Comparison of ENCODE assay signal across 8 worm cellular contexts in genomic region chrV:14185438-14185837, ce11.
TF ChIP-seq lines count a peak whose summit lies in the region.

Gene trm-1 (minus strand): TSS chrV:14185612.
Gene ints-2 (plus strand): TSS chrV:14185686.

TF ChIP-seq in whole organism, L1 larva, 84 proteins besides CTCF, POLR2A, EP300 and RAD21 (continues in another document):
- TF ChIP-seq elt-2 (tag; optimal IDR thresholded peaks at IDR 0.05; lab: Kevin White, UChicago) (no peak), dpl-1 (GFP tag; optimal IDR thresholded peaks at IDR 0.05; lab: Kevin White, UChicago) (peak; percentile 37 to 76 (median 74)), vab-15 (tag; optimal IDR thresholded peaks at IDR 0.05; lab: Kevin White, UChicago) (peak; percentile 50), mdl-1 (tag; optimal IDR thresholded peaks at IDR 0.05; lab: Kevin White, UChicago) (peak in 1 of 2 experiments; percentile 28), nhr-47 (tag; optimal IDR thresholded peaks at IDR 0.05; lab: Kevin White, UChicago) (peak; percentile 81), nhr-77 (tag; optimal IDR thresholded peaks at IDR 0.05; lab: Kevin White, UChicago) (peak; percentile 33), nhr-85 (tag; lab: Kevin White, UChicago) (peak; percentile 86), mep-1 (tag; optimal IDR thresholded peaks at IDR 0.05; lab: Kevin White, UChicago) (peak; percentile 83), snpc-4 (tag; optimal IDR thresholded peaks at IDR 0.05; lab: Kevin White, UChicago) (peak; percentile 54), ces-1 (GFP tag; optimal IDR thresholded peaks at IDR 0.05; lab: Kevin White, UChicago) (no peak), sptf-1 (tag; optimal IDR thresholded peaks at IDR 0.05; lab: Kevin White, UChicago) (no peak), egl-27 (tag; optimal IDR thresholded peaks at IDR 0.05; lab: Kevin White, UChicago) (no peak)

TF ChIP-seq in whole organism, L2 larva, 48 proteins besides CTCF, POLR2A, EP300 and RAD21 (continues in another document):
- TF ChIP-seq lin-13 (GFP tag; optimal IDR thresholded peaks at IDR 0.05; lab: Kevin White, UChicago) (peak; percentile 56), fos-1 (tag; optimal IDR thresholded peaks at IDR 0.05; lab: Kevin White, UChicago) (peak; percentile 30), egl-27 (tag; optimal IDR thresholded peaks at IDR 0.05; lab: Kevin White, UChicago) (peak; percentile 65), nhr-12 (tag; optimal IDR thresholded peaks at IDR 0.05; lab: Kevin White, UChicago) (no peak), ceh-82 (tag; optimal IDR thresholded peaks at IDR 0.05; lab: Kevin White, UChicago) (no peak), F13H6.1 (tag; optimal IDR thresholded peaks at IDR 0.05; lab: Kevin White, UChicago) (peak; percentile 45), lsy-2 (tag; optimal IDR thresholded peaks at IDR 0.05; lab: Kevin White, UChicago) (peak; percentile 60 to 80), nhr-21 (tag; optimal IDR thresholded peaks at IDR 0.05; lab: Kevin White, UChicago) (no peak), ztf-11 (tag; optimal IDR thresholded peaks at IDR 0.05; lab: Kevin White, UChicago) (no peak), unc-39 (tag; optimal IDR thresholded peaks at IDR 0.05; lab: Kevin White, UChicago) (no peak), unc-55 (GFP tag; optimal IDR thresholded peaks at IDR 0.05; lab: Kevin White, UChicago) (peak; percentile 82), nhr-23 (tag; optimal IDR thresholded peaks at IDR 0.05; lab: Kevin White, UChicago) (no peak)

TF ChIP-seq in whole organism, L3 larva, 47 proteins besides CTCF, POLR2A, EP300 and RAD21 (continues in another document):
- no peak for TF ChIP-seq elt-3 (tag; optimal IDR thresholded peaks at IDR 0.05; lab: Kevin White, UChicago)
- no peak for TF ChIP-seq sea-2 (GFP tag; optimal IDR thresholded peaks at IDR 0.05; lab: Kevin White, UChicago)
- TF ChIP-seq tbx-2 (tag; optimal IDR thresholded peaks at IDR 0.05; lab: Kevin White, UChicago), result no peak
- TF ChIP-seq lin-39 (tag; optimal IDR thresholded peaks at IDR 0.05; lab: Kevin White, UChicago), result peak; percentile 66
- no peak for TF ChIP-seq ztf-11 (tag; optimal IDR thresholded peaks at IDR 0.05; lab: Kevin White, UChicago)
- no peak for TF ChIP-seq ztf-4 (tag; optimal IDR thresholded peaks at IDR 0.05; lab: Kevin White, UChicago)
- TF ChIP-seq nhr-11 (tag; optimal IDR thresholded peaks at IDR 0.05; lab: Kevin White, UChicago), result no peak
- TF ChIP-seq nhr-43 (tag; optimal IDR thresholded peaks at IDR 0.05; lab: Kevin White, UChicago; ENCODE audit: poor library complexity, severe bottlenecking), result peak; percentile 54
- TF ChIP-seq aly-2 (tag; optimal IDR thresholded peaks at IDR 0.05; lab: Kevin White, UChicago), result no peak
- TF ChIP-seq nhr-67 (tag; optimal IDR thresholded peaks at IDR 0.05; lab: Kevin White, UChicago), result no peak
- no peak for TF ChIP-seq ceh-16 (tag; optimal IDR thresholded peaks at IDR 0.05; lab: Kevin White, UChicago)
- TF ChIP-seq ceh-28 (tag; optimal IDR thresholded peaks at IDR 0.05; lab: Kevin White, UChicago), result peak; percentile 2

TF ChIP-seq in whole organism, L4 larva, 104 proteins besides CTCF, POLR2A, EP300 and RAD21 (continues in another document):
- TF ChIP-seq daf-12 (tag; optimal IDR thresholded peaks at IDR 0.05; lab: Kevin White, UChicago) (no peak), tag-97 (GFP tag; IDR thresholded peaks at IDR 0.05; lab: Robert Waterston, UW) (no peak), duxl-1 (tag; optimal IDR thresholded peaks at IDR 0.05; lab: Kevin White, UChicago; ENCODE audit: poor library complexity) (no peak), ceh-62 (tag; optimal IDR thresholded peaks at IDR 0.05; lab: Kevin White, UChicago) (no peak), egl-43 (GFP tag; IDR thresholded peaks at IDR 0.05; lab: Robert Waterston, UW) (no peak), cey-2 (tag; optimal IDR thresholded peaks at IDR 0.05; lab: Kevin White, UChicago; ENCODE audit: borderline replicate concordance, insufficient read depth) (no peak), zip-11 (GFP tag; IDR thresholded peaks at IDR 0.05; lab: Robert Waterston, UW) (no peak), php-3 (GFP tag; IDR thresholded peaks at IDR 0.05; lab: Robert Waterston, UW) (no peak), Y105C5A.15 (GFP tag; IDR thresholded peaks at IDR 0.05; lab: Robert Waterston, UW) (no peak), lsy-2 (tag; optimal IDR thresholded peaks at IDR 0.05; lab: Kevin White, UChicago) (peak in 1 of 2 experiments; percentile 77), aha-1 (tag; lab: Kevin White, UChicago) (no peak), arid-1 (GFP tag; conservative IDR thresholded peaks at IDR 0.05; lab: Robert Waterston, UW) (no peak)

TF ChIP-seq in whole organism, late embryonic, 69 proteins besides CTCF, POLR2A, EP300 and RAD21:
- TF ChIP-seq ceh-34 (tag; optimal IDR thresholded peaks at IDR 0.05; lab: Kevin White, UChicago) (no peak), pha-4 (tag; optimal IDR thresholded peaks at IDR 0.05; lab: Kevin White, UChicago) (no peak), nfya-1 (tag; optimal IDR thresholded peaks at IDR 0.05; lab: Kevin White, UChicago) (peak; percentile 2), unc-42 (tag; optimal IDR thresholded peaks at IDR 0.05; lab: Kevin White, UChicago) (peak; percentile 98), ceh-31 (tag; optimal IDR thresholded peaks at IDR 0.05; lab: Kevin White, UChicago) (peak; percentile 50), ceh-18 (tag; optimal IDR thresholded peaks at IDR 0.05; lab: Kevin White, UChicago) (peak; percentile 26), zip-5 (tag; optimal IDR thresholded peaks at IDR 0.05; lab: Kevin White, UChicago) (no peak)

TF ChIP-seq in whole organism, midembryonic, 9 proteins besides CTCF, POLR2A, EP300 and RAD21:
- TF ChIP-seq cog-1 (tag; optimal IDR thresholded peaks at IDR 0.05; lab: Kevin White, UChicago), result peak; percentile 3
- no peak for TF ChIP-seq flt-1 (GFP tag; IDR thresholded peaks at IDR 0.05; lab: Robert Waterston, UW)

TF ChIP-seq in whole organism, mixed stage, embryonic, 35 proteins besides CTCF, POLR2A, EP300 and RAD21 (continues in another document):
- no peak for TF ChIP-seq bed-3 (GFP tag; optimal IDR thresholded peaks at IDR 0.05; lab: Kevin White, UChicago)
- no peak for TF ChIP-seq elt-3 (tag; optimal IDR thresholded peaks at IDR 0.05; lab: Kevin White, UChicago)
- TF ChIP-seq nhr-12 (tag; optimal IDR thresholded peaks at IDR 0.05; lab: Kevin White, UChicago), result no peak
- no peak for TF ChIP-seq mls-2 (tag; optimal IDR thresholded peaks at IDR 0.05; lab: Kevin White, UChicago)
- no peak for TF ChIP-seq nhr-76 (tag; optimal IDR thresholded peaks at IDR 0.05; lab: Kevin White, UChicago)
- TF ChIP-seq nhr-2 (tag; optimal IDR thresholded peaks at IDR 0.05; lab: Kevin White, UChicago), result no peak
- TF ChIP-seq mep-1 (tag; optimal IDR thresholded peaks at IDR 0.05; lab: Kevin White, UChicago), result peak; percentile 1
- TF ChIP-seq ces-1 (GFP tag; optimal IDR thresholded peaks at IDR 0.05; lab: Kevin White, UChicago), result peak; percentile 96
- no peak for TF ChIP-seq ceh-83 (GFP tag; optimal IDR thresholded peaks at IDR 0.05; lab: Kevin White, UChicago)
- TF ChIP-seq blmp-1 (tag; optimal IDR thresholded peaks at IDR 0.05; lab: Kevin White, UChicago), result no peak
- TF ChIP-seq unc-120 (tag; optimal IDR thresholded peaks at IDR 0.05; lab: Kevin White, UChicago; ENCODE audit: poor library complexity, severe bottlenecking), result peak; percentile 34
- TF ChIP-seq ceh-43 (GFP tag; optimal IDR thresholded peaks at IDR 0.05; lab: Kevin White, UChicago), result no peak
- TF ChIP-seq sptf-1 (tag; optimal IDR thresholded peaks at IDR 0.05; lab: Kevin White, UChicago), result peak; percentile 11
- TF ChIP-seq sem-2 (GFP tag; optimal IDR thresholded peaks at IDR 0.05; lab: Kevin White, UChicago), result no peak
- no peak for TF ChIP-seq lin-32 (GFP tag; optimal IDR thresholded peaks at IDR 0.05; lab: Kevin White, UChicago)
- no peak for TF ChIP-seq ceh-39 (tag; optimal IDR thresholded peaks at IDR 0.05; lab: Kevin White, UChicago)
- TF ChIP-seq zip-8 (tag; optimal IDR thresholded peaks at IDR 0.05; lab: Kevin White, UChicago), result no peak
- TF ChIP-seq flh-1 (GFP tag; optimal IDR thresholded peaks at IDR 0.05; lab: Kevin White, UChicago), result no peak
- no peak for TF ChIP-seq nhr-28 (tag; optimal IDR thresholded peaks at IDR 0.05; lab: Kevin White, UChicago)
- peak; percentile 36 for TF ChIP-seq lsy-2 (tag; optimal IDR thresholded peaks at IDR 0.05; lab: Kevin White, UChicago)
- TF ChIP-seq snpc-4 (tag; optimal IDR thresholded peaks at IDR 0.05; lab: Kevin White, UChicago), result no peak
- TF ChIP-seq ztf-11 (tag; optimal IDR thresholded peaks at IDR 0.05; lab: Kevin White, UChicago), result no peak

TF ChIP-seq in whole organism, young adult, 124 proteins besides CTCF, POLR2A, EP300 and RAD21 (continues in another document):
- peak; percentile 20 for TF ChIP-seq attf-5 (GFP tag; optimal IDR thresholded peaks at IDR 0.05; lab: Kevin White, UChicago)
- TF ChIP-seq ceh-91 (GFP tag; IDR thresholded peaks at IDR 0.05; lab: Robert Waterston, UW), result no peak
- no peak for TF ChIP-seq hlh-26 (GFP tag; conservative IDR thresholded peaks at IDR 0.05; lab: Robert Waterston, UW)
- no peak for TF ChIP-seq lin-40 (tag; optimal IDR thresholded peaks at IDR 0.05; lab: Kevin White, UChicago)
- TF ChIP-seq snpc-4 (GFP tag; optimal IDR thresholded peaks at IDR 0.05; lab: Kevin White, UChicago), result no peak
- TF ChIP-seq snpc-4 (tag; optimal IDR thresholded peaks at IDR 0.05; lab: Kevin White, UChicago), result peak in 1 of 4 experiments; percentile 45
- TF ChIP-seq attf-6 (GFP tag; IDR thresholded peaks at IDR 0.05; lab: Robert Waterston, UW), result no peak
- peak; percentile 10 for TF ChIP-seq lin-54 (GFP tag; optimal IDR thresholded peaks at IDR 0.05; lab: Kevin White, UChicago)
- TF ChIP-seq lin-35 (GFP tag; optimal IDR thresholded peaks at IDR 0.05; lab: Kevin White, UChicago), result peak in 1 of 3 experiments; percentile 36
- no peak for TF ChIP-seq rec-8 (tag; optimal IDR thresholded peaks at IDR 0.05; lab: Kevin White, UChicago)
- no peak for TF ChIP-seq ztf-28 (GFP tag; IDR thresholded peaks at IDR 0.05; lab: Robert Waterston, UW)
- TF ChIP-seq aptf-3 (GFP tag; IDR thresholded peaks at IDR 0.05; lab: Robert Waterston, UW), result no peak
- no peak for TF ChIP-seq nhr-27 (tag; optimal IDR thresholded peaks at IDR 0.05; lab: Kevin White, UChicago)
- no peak for TF ChIP-seq rpc-1 (optimal IDR thresholded peaks at IDR 0.05; lab: Kevin White, UChicago)
- TF ChIP-seq rpc-1 (tag; optimal IDR thresholded peaks at IDR 0.05; lab: Kevin White, UChicago), result no peak
- TF ChIP-seq akir-1 (GFP tag; optimal IDR thresholded peaks at IDR 0.05; lab: Kevin White, UChicago), result no peak
- TF ChIP-seq nhr-90 (tag; optimal IDR thresholded peaks at IDR 0.05; lab: Kevin White, UChicago), result no peak
- no peak for TF ChIP-seq Y53F4B.3 (GFP tag; IDR thresholded peaks at IDR 0.05; lab: Robert Waterston, UW)
- peak; percentile 96 for TF ChIP-seq mcd-1 (GFP tag; IDR thresholded peaks at IDR 0.05; lab: Robert Waterston, UW)
- no peak for TF ChIP-seq dpff-1 (tag; optimal IDR thresholded peaks at IDR 0.05; lab: Kevin White, UChicago)
- TF ChIP-seq F23B12.7 (tag; optimal IDR thresholded peaks at IDR 0.05; lab: Kevin White, UChicago; ENCODE audit: insufficient read depth), result no peak
- no peak for TF ChIP-seq tlf-1 (GFP tag; optimal IDR thresholded peaks at IDR 0.05; lab: Kevin White, UChicago)
- no peak for TF ChIP-seq nfya-2 (GFP tag; IDR thresholded peaks at IDR 0.05; lab: Robert Waterston, UW)
- peak; percentile 21 for TF ChIP-seq efl-1 (GFP tag; optimal IDR thresholded peaks at IDR 0.05; lab: Kevin White, UChicago)
